Worm (Caenorhabditis elegans): Measurements from ENCODE around the gene srab-20.
A peak's percentile ranks its signal among the peaks of the same experiment; 100 is the strongest.

srab-20 gene

DNA sequence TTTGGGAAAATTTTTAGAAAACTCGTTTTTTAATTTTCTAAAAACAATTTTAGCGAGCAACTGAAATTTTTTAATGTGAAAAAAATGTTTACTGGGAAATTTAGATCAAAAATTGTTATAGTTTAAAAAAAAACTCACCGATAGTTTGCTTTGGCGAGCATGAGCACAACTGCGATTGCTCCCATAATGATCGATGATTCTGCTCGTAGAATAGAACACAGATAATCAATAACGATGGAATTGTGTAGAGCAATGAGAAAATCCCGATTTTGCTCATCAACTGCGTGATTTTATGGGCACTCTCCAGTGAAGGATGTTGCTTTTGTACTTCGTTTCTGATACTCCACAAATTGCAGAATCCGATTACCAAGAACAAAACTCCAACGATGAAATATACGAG lies 13.8 kb downstream of the srab-20 start:
- TF ChIP-seq hnd-1 (tag; optimal IDR thresholded peaks at IDR 0.05) (no peak), aly-1 (tag; optimal IDR thresholded peaks at IDR 0.05) (no peak), hmbx-1 (tag; optimal IDR thresholded peaks at IDR 0.05) (no peak), F13C5.2 (tag; optimal IDR thresholded peaks at IDR 0.05) (no peak), pes-1 (GFP tag; IDR thresholded peaks at IDR 0.05) (no peak), ets-7 (tag; optimal IDR thresholded peaks at IDR 0.05) (no peak)

DNA sequence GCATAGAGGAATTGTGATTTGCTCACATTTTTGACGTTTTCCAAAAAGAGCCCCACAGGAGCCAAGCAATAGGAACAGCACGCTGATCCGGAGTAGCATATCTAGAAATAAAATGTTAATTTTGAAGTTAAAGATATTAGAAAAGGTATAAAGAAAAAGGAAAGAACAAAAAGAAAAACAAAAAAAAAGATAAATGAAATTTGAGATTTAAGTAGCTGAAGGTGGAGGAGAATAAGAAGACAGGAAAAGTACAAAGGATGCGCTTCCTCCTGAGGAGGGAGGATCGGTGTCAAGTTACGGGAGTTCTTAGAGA lies 15.9 kb downstream of the srab-20 start, which contains the start of gene cfz-2:
Gene cfz-2 (minus strand): TSS at position 101 of the 313 bp plus-strand sequence.
- no peak for TF ChIP-seq pes-1 (GFP tag; IDR thresholded peaks at IDR 0.05)
- TF ChIP-seq hmg-4 (GFP tag; optimal IDR thresholded peaks at IDR 0.05) = no peak
- no peak for TF ChIP-seq aly-1 (tag; optimal IDR thresholded peaks at IDR 0.05)
- TF ChIP-seq hnd-1 (tag; optimal IDR thresholded peaks at IDR 0.05) = no peak
- TF ChIP-seq ceh-36 (tag; optimal IDR thresholded peaks at IDR 0.05) = no peak
- TF ChIP-seq ama-1 (optimal IDR thresholded peaks at IDR 0.05) = no peak
- TF ChIP-seq hmbx-1 (tag; optimal IDR thresholded peaks at IDR 0.05) = no peak
- TF ChIP-seq flt-1 (GFP tag; IDR thresholded peaks at IDR 0.05) = no peak
- no peak for TF ChIP-seq sea-1 (GFP tag; conservative IDR thresholded peaks at IDR 0.05)

DNA sequence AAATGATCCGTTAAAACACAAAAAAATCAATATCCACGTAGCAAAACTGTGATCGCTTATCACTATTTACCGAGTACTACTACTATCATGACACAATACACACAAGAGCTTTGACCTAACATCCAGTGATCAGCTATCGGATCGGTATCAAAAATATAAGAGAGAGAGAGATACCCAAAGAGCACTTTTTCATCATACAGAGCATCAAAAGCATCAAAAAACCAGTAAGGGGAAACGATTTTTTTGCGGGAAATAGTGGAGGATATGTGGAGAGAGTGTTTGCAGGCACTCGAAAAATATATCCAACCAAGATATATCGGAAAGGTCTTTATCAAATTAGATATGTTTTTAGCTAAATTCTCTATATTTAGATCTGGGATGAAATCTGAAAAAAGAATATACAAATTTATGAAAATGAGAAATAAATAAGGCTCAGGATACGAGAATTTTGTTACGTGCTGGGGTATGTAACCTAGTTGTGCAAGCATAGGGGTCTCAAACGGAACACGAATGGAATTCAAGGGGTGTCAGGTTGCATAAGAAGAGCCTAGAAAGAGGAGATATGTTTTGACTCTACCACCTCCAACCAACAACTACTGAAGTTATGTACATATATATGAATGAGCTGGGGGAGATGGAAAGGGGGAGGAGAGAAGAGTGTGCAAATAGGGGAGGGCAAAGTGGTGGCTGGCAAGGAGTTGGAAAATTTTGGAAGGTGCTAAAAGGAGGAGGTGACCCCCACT lies 16.5 kb downstream of the srab-20 start:
- TF ChIP-seq flt-1 (GFP tag; IDR thresholded peaks at IDR 0.05) = no peak
- no peak for TF ChIP-seq B0310.2 (tag; optimal IDR thresholded peaks at IDR 0.05)
- no peak for TF ChIP-seq scrt-1 (GFP tag; IDR thresholded peaks at IDR 0.05)
- no peak for TF ChIP-seq ceh-36 (tag; optimal IDR thresholded peaks at IDR 0.05)
- peak; percentile 21 for TF ChIP-seq hmg-4 (GFP tag; optimal IDR thresholded peaks at IDR 0.05)

DNA sequence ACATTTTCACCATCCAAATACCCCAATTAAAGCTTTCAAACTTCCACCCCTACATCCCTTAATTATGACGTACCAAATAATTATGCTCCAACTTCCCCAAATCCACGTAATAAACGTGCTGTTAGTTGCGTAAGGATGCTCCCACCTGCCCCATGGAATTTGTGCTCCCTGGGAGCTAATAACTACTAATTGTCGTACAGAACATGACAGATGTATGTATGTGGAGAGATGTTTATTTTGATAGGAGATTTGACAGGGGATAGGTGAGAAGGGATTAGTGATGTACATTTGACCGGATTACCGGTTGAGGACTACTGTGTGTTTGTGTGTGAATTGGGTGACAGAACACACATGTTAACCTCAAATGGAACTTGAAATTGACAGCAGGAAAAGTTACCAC lies 21.0 kb downstream of the srab-20 start:
- TF ChIP-seq ets-7 (tag; optimal IDR thresholded peaks at IDR 0.05) (no peak), ceh-36 (tag; optimal IDR thresholded peaks at IDR 0.05) (peak; percentile 70)

DNA sequence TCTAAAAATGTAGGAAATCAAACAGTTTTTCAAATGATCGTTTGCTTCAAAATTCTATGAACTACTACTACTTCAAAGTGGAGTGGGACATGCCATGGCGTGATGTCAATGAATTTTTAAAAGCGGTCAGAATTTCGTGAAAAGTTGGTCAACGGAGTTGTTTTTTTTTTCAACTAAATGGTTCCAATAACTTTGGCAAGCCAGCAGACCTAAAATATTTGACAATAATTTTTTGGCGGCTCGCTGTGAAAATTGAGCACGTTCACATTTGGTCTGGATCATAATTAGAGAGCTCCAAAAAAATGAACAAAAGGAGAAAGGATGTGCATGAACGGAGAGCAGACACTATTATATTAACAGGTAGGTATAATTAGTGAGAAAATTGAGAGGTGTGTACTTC lies 21.6 kb downstream of the srab-20 start:
- TF ChIP-seq tbx-37 (GFP tag; conservative IDR thresholded peaks at IDR 0.05) (no peak), hmbx-1 (tag; optimal IDR thresholded peaks at IDR 0.05) (no peak), scrt-1 (GFP tag; IDR thresholded peaks at IDR 0.05) (no peak), hnd-1 (tag; optimal IDR thresholded peaks at IDR 0.05) (no peak), ets-7 (tag; optimal IDR thresholded peaks at IDR 0.05) (no peak), B0310.2 (tag; optimal IDR thresholded peaks at IDR 0.05) (no peak), tra-4 (tag; optimal IDR thresholded peaks at IDR 0.05) (no peak), hmg-4 (GFP tag; optimal IDR thresholded peaks at IDR 0.05) (no peak), aly-1 (tag; optimal IDR thresholded peaks at IDR 0.05) (no peak), flt-1 (GFP tag; IDR thresholded peaks at IDR 0.05) (no peak), ceh-36 (tag; optimal IDR thresholded peaks at IDR 0.05) (no peak), F13C5.2 (tag; optimal IDR thresholded peaks at IDR 0.05) (no peak), ama-1 (optimal IDR thresholded peaks at IDR 0.05) (no peak), tbx-11 (GFP tag; IDR thresholded peaks at IDR 0.05) (no peak), pes-1 (GFP tag; IDR thresholded peaks at IDR 0.05) (no peak), sea-1 (GFP tag; conservative IDR thresholded peaks at IDR 0.05) (no peak), ceh-13 (GFP tag; optimal IDR thresholded peaks at IDR 0.05) (no peak)

DNA sequence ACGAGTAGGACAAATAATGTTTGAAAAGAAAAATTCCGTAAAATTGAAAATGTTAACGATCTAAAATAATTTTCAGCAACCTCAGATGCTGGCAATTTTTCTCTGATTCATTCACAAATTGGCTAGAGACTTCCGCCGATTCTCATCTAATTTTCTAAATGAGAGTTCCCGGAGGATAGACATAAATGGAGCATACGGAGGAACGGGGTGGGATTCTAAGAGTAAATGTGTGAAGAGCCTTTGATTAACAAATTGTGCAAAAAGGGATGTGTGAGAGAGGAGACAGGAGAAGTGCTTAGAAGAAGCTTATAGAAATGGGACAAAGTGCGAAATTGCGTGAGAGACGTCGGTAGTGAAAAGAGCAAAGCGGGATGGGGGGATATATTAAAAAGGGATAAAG lies 22.8 kb downstream of the srab-20 start:
- TF ChIP-seq ama-1 (optimal IDR thresholded peaks at IDR 0.05) = no peak
- TF ChIP-seq tra-4 (tag; optimal IDR thresholded peaks at IDR 0.05) = no peak
- TF ChIP-seq tbx-11 (GFP tag; IDR thresholded peaks at IDR 0.05) = no peak
- TF ChIP-seq B0310.2 (tag; optimal IDR thresholded peaks at IDR 0.05) = no peak

DNA sequence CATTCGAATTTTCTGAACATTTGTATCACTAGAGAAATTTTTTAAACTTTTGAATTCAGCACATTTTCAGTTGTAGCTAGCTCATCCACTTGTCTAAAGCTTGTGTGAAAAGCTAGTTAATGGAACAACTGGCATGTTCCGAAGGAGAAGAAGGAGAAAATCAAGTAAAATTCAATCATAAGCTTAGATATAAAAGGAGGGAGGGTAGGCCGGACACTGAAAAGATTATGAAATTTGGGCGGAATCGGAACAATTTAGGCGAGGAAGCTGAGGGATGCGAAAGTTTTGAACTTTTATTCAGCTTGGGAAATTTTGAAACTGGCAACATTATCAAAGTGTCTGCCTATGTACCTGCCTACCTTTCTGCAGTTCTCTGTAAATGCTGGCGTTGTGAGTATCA lies 23.7 kb downstream of the srab-20 start:
- TF ChIP-seq pes-1 (GFP tag; IDR thresholded peaks at IDR 0.05) (no peak), tbx-11 (GFP tag; IDR thresholded peaks at IDR 0.05) (no peak), hnd-1 (tag; optimal IDR thresholded peaks at IDR 0.05) (no peak), B0310.2 (tag; optimal IDR thresholded peaks at IDR 0.05) (no peak), sea-1 (GFP tag; conservative IDR thresholded peaks at IDR 0.05) (no peak), hmbx-1 (tag; optimal IDR thresholded peaks at IDR 0.05) (no peak), flt-1 (GFP tag; IDR thresholded peaks at IDR 0.05) (no peak), ceh-13 (GFP tag; optimal IDR thresholded peaks at IDR 0.05) (no peak), hmg-4 (GFP tag; optimal IDR thresholded peaks at IDR 0.05) (no peak), ama-1 (optimal IDR thresholded peaks at IDR 0.05) (no peak), tra-4 (tag; optimal IDR thresholded peaks at IDR 0.05) (no peak), tbx-37 (GFP tag; conservative IDR thresholded peaks at IDR 0.05) (no peak), F13C5.2 (tag; optimal IDR thresholded peaks at IDR 0.05) (no peak), ceh-36 (tag; optimal IDR thresholded peaks at IDR 0.05) (no peak), ets-7 (tag; optimal IDR thresholded peaks at IDR 0.05) (no peak), aly-1 (tag; optimal IDR thresholded peaks at IDR 0.05) (no peak), scrt-1 (GFP tag; IDR thresholded peaks at IDR 0.05) (no peak)

DNA sequence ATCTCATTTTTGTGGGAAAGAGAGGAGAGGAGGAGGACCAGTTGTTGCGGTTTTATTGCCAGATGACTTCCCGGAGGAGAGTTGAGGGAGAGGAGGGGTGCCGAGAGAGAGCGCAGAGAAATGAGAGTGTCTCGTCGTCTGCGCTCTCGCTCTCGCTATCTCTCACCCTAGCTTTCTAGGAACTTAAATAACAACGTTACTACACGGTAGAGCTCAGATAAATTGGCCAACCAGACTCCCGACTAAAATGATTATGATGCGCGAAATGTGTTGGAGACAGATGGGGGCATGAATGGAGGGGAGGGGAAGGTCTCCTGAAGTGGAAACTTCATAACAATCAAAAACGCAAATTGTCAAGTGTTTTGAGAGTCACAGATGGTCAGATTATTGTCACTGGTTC lies 25.8 kb downstream of the srab-20 start:
- TF ChIP-seq hmbx-1 (tag; optimal IDR thresholded peaks at IDR 0.05) = no peak
- TF ChIP-seq tbx-37 (GFP tag; conservative IDR thresholded peaks at IDR 0.05) = no peak
- TF ChIP-seq ceh-36 (tag; optimal IDR thresholded peaks at IDR 0.05) = no peak
- TF ChIP-seq pes-1 (GFP tag; IDR thresholded peaks at IDR 0.05) = no peak
- no peak for TF ChIP-seq ceh-13 (GFP tag; optimal IDR thresholded peaks at IDR 0.05)
- TF ChIP-seq B0310.2 (tag; optimal IDR thresholded peaks at IDR 0.05) = no peak
- no peak for TF ChIP-seq tra-4 (tag; optimal IDR thresholded peaks at IDR 0.05)
